Fruit fly (Drosophila melanogaster) whole organism, embryonic: Measurements from ENCODE around the gene Cyp4ac3.

ENCODE experiments used
- ATbp ChIP-seq: fragments of 200-800 bp; sonication (Bioruptor generic); optimal IDR thresholded peaks from 2 replicates; lab custom pipeline; 2017; ENCODE audit warnings: missing biosample characterization, mild to moderate bottlenecking, missing genetic modification characterization, missing genetic modification reagents
- B-H2 ChIP-seq: fragments of 200-800 bp; sonication (Bioruptor generic); optimal IDR thresholded peaks from 2 replicates; lab custom pipeline; 2018; ENCODE audit warnings: missing biosample characterization, mild to moderate bottlenecking, missing genetic modification characterization
- BEAF-32 ChIP-seq: fragments of 200-800 bp; sonication (Bioruptor generic); optimal IDR thresholded peaks from 3 replicates; lab custom pipeline; 2017; ENCODE audit warnings: missing biosample characterization, missing genetic modification characterization, mild to moderate bottlenecking, moderate library complexity, missing genetic modification reagents
- C15 ChIP-seq: fragments of 200-800 bp; sonication (Bioruptor generic); IDR thresholded peaks from 3 replicates; pipeline ENCODE4 v1.3.6; 2022; ENCODE audit warnings: missing biosample characterization, missing genetic modification characterization
- CG10543 ChIP-seq: fragments of 200-800 bp; sonication (Bioruptor generic); optimal IDR thresholded peaks from 3 replicates; lab custom pipeline; 2017; ENCODE audit warnings: missing biosample characterization, mild to moderate bottlenecking, missing genetic modification characterization, moderate library complexity
- CG10959 ChIP-seq: fragments of 200-800 bp; sonication (Bioruptor generic); IDR thresholded peaks from 2 replicates; pipeline ENCODE4 v1.3.6; 2022; ENCODE audit warnings: missing biosample characterization, missing genetic modification characterization
- CG10979 ChIP-seq: fragments of 200-800 bp; sonication (Bioruptor generic); optimal IDR thresholded peaks from 2 replicates; lab custom pipeline; 2018; ENCODE audit warnings: missing biosample characterization, mild to moderate bottlenecking, missing genetic modification characterization, moderate library complexity
- CG12155 ChIP-seq: fragments of 200-800 bp; sonication (Bioruptor generic); optimal IDR thresholded peaks from 3 replicates; lab custom pipeline; 2016; ENCODE audit warnings: missing biosample characterization, missing genetic modification characterization
- CG13123 ChIP-seq: fragments of 200-800 bp; sonication (Bioruptor generic); optimal IDR thresholded peaks from 2 replicates; lab custom pipeline; 2016; ENCODE audit warnings: missing biosample characterization, missing genetic modification characterization
- CG13424 ChIP-seq: fragments of 200-800 bp; sonication (Bioruptor generic); optimal IDR thresholded peaks from 2 replicates; lab custom pipeline; 2019; ENCODE audit warnings: missing biosample characterization, mild to moderate bottlenecking, missing genetic modification characterization, moderate library complexity
- CG15073 ChIP-seq: fragments of 200-800 bp; sonication (Bioruptor generic); optimal IDR thresholded peaks from 2 replicates; lab custom pipeline; 2016; ENCODE audit warnings: missing biosample characterization, missing genetic modification characterization
- CG4707 ChIP-seq: fragments of 200-800 bp; sonication (Bioruptor generic); optimal IDR thresholded peaks from 2 replicates; lab custom pipeline; 2018; ENCODE audit warnings: missing biosample characterization, mild to moderate bottlenecking, missing genetic modification characterization, moderate library complexity
- CG4854 ChIP-seq: fragments of 200-800 bp; sonication (Bioruptor generic); optimal IDR thresholded peaks from 2 replicates; lab custom pipeline; 2016; ENCODE audit warnings: missing biosample characterization, missing genetic modification characterization, inconsistent platforms
- CG7839 ChIP-seq: fragments of 200-800 bp; sonication (Bioruptor generic); optimal IDR thresholded peaks from 3 replicates; lab custom pipeline; 2018; ENCODE audit warnings: missing biosample characterization, mild to moderate bottlenecking, missing genetic modification characterization, moderate library complexity
- CG8478 ChIP-seq: fragments of >200 bp; optimal IDR thresholded peaks from 2 replicates; lab custom pipeline; 2018
- CG9817 ChIP-seq: fragments of 200-800 bp; sonication (Bioruptor generic); optimal IDR thresholded peaks from 2 replicates; lab custom pipeline; 2018; ENCODE audit warnings: missing biosample characterization, mild to moderate bottlenecking, missing genetic modification characterization, moderate library complexity
- CkIIα-i1 ChIP-seq: fragments of 200-800 bp; sonication (Bioruptor generic); IDR thresholded peaks from 2 replicates; pipeline ENCODE4 v1.3.6; 2022; ENCODE audit warnings: missing biosample characterization, missing genetic modification characterization
- D ChIP-seq, 2 experiments: fragments of 200-800 bp in 1 of 2; fragments of >200 bp in 1 of 2; sonication (Bioruptor generic) in 1 of 2; optimal IDR thresholded peaks; 2 replicates in 1 of 2; 3 replicates in 1 of 2; lab custom pipeline; 2017; ENCODE audit warnings: mild to moderate bottlenecking in 1 of 2, missing biosample characterization in 1 of 2, missing genetic modification characterization in 1 of 2, missing genetic modification reagents in 1 of 2
- D19A ChIP-seq: fragments of 200-800 bp; optimal IDR thresholded peaks from 3 replicates; lab custom pipeline; 2019; ENCODE audit warnings: missing biosample characterization, mild to moderate bottlenecking, missing genetic modification characterization, moderate library complexity
- Dek ChIP-seq: fragments of 200-800 bp; sonication (Bioruptor generic); optimal IDR thresholded peaks from 3 replicates; lab custom pipeline; 2019; ENCODE audit warnings: missing biosample characterization, mild to moderate bottlenecking, missing genetic modification characterization, moderate library complexity
- Doc2 ChIP-seq: fragments of 200-800 bp; sonication (Bioruptor generic); IDR thresholded peaks from 2 replicates; pipeline ENCODE4 v1.3.6; 2022; ENCODE audit warnings: missing biosample characterization, missing genetic modification characterization
- HHEX ChIP-seq: fragments of 200-800 bp; sonication (Bioruptor generic); optimal IDR thresholded peaks from 3 replicates; lab custom pipeline; 2017; ENCODE audit warnings: missing biosample characterization, mild to moderate bottlenecking, missing genetic modification characterization, missing genetic modification reagents
- Hr78 ChIP-seq, 2 experiments: fragments of 200-800 bp in 1 of 2; fragments of >200 bp in 1 of 2; sonication (Bioruptor generic) in 1 of 2; optimal IDR thresholded peaks; 2 replicates each; lab custom pipeline; 2017 to 2019; ENCODE audit warnings: missing biosample characterization in 2 of 2, missing genetic modification characterization in 2 of 2, mild to moderate bottlenecking in 1 of 2, moderate library complexity in 1 of 2
- Oli ChIP-seq: fragments of 200-800 bp; sonication (Bioruptor generic); optimal IDR thresholded peaks from 2 replicates; lab custom pipeline; 2018; ENCODE audit warnings: missing biosample characterization, mild to moderate bottlenecking, missing genetic modification characterization, moderate library complexity
- Sox100B ChIP-seq: fragments of 200-800 bp; sonication (Bioruptor generic); optimal IDR thresholded peaks from 3 replicates; lab custom pipeline; 2018; ENCODE audit warnings: missing biosample characterization, mild to moderate bottlenecking, missing genetic modification characterization
- ash1 ChIP-seq: fragments of 200-800 bp; sonication (Bioruptor generic); optimal IDR thresholded peaks from 2 replicates; lab custom pipeline; 2018; ENCODE audit warnings: missing biosample characterization, mild to moderate bottlenecking, missing genetic modification characterization
- az2 ChIP-seq: fragments of 200-800 bp; sonication (Bioruptor generic); optimal IDR thresholded peaks from 3 replicates; lab custom pipeline; 2016; ENCODE audit warnings: missing biosample characterization, missing genetic modification characterization
- btn ChIP-seq: fragments of 200-800 bp; sonication (Bioruptor generic); optimal IDR thresholded peaks from 2 replicates; lab custom pipeline; 2016; ENCODE audit warnings: missing biosample characterization, missing genetic modification characterization
- caup ChIP-seq: fragments of 200-800 bp; sonication (Bioruptor generic); optimal IDR thresholded peaks from 3 replicates; lab custom pipeline; 2017; ENCODE audit warnings: missing biosample characterization, mild to moderate bottlenecking, missing genetic modification characterization, moderate library complexity; ENCODE audit not compliant: severe bottlenecking
- crc ChIP-seq: fragments of 200-800 bp; sonication (Bioruptor generic); optimal IDR thresholded peaks from 2 replicates; lab custom pipeline; 2016; ENCODE audit warnings: missing biosample characterization, missing genetic modification characterization
- dati ChIP-seq: fragments of 200-800 bp; sonication (Bioruptor generic); IDR thresholded peaks from 2 replicates; pipeline ENCODE4 v1.3.6; 2022; ENCODE audit warnings: missing biosample characterization, missing genetic modification characterization
- ems ChIP-seq: fragments of 200-800 bp; sonication (Bioruptor generic); optimal IDR thresholded peaks from 3 replicates; lab custom pipeline; 2016; ENCODE audit warnings: missing biosample characterization, missing genetic modification characterization
- eyg ChIP-seq: fragments of 200-800 bp; sonication (Bioruptor generic); optimal IDR thresholded peaks from 3 replicates; lab custom pipeline; 2016; ENCODE audit warnings: missing biosample characterization, missing genetic modification characterization
- fd3F ChIP-seq: fragments of 200-800 bp; sonication (Bioruptor generic); optimal IDR thresholded peaks from 2 replicates; lab custom pipeline; 2018; ENCODE audit warnings: missing biosample characterization, mild to moderate bottlenecking, missing genetic modification characterization, moderate library complexity
- gcm ChIP-seq: fragments of 200-800 bp; sonication (Bioruptor generic); optimal IDR thresholded peaks from 2 replicates; lab custom pipeline; 2019; ENCODE audit warnings: missing biosample characterization, mild to moderate bottlenecking, missing genetic modification characterization, moderate library complexity
- ham ChIP-seq: fragments of 200-800 bp; sonication (Bioruptor generic); IDR thresholded peaks from 2 replicates; pipeline ENCODE4 v1.3.6; 2022; ENCODE audit warnings: missing biosample characterization, missing genetic modification characterization
- her ChIP-seq: fragments of 200-800 bp; sonication (Bioruptor generic); optimal IDR thresholded peaks from 2 replicates; lab custom pipeline; 2016; ENCODE audit warnings: missing biosample characterization, missing genetic modification characterization
- jing ChIP-seq: fragments of 200-800 bp; sonication (Bioruptor generic); optimal IDR thresholded peaks from 2 replicates; lab custom pipeline; 2018; ENCODE audit warnings: missing biosample characterization, mild to moderate bottlenecking, missing genetic modification characterization
- klu ChIP-seq: fragments of 200-800 bp; sonication (Bioruptor generic); IDR thresholded peaks from 2 replicates; pipeline ENCODE4 v1.3.6; 2022; ENCODE audit warnings: missing biosample characterization, missing genetic modification characterization
- nau ChIP-seq: fragments of 200-800 bp; sonication (Bioruptor generic); optimal IDR thresholded peaks from 3 replicates; lab custom pipeline; 2017; ENCODE audit warnings: missing biosample characterization, mild to moderate bottlenecking, missing genetic modification characterization, missing genetic modification reagents
- pfk ChIP-seq: fragments of 200-800 bp; sonication (Bioruptor generic); optimal IDR thresholded peaks from 2 replicates; lab custom pipeline; 2018; ENCODE audit warnings: missing biosample characterization, mild to moderate bottlenecking, missing genetic modification characterization, moderate library complexity
- phol ChIP-seq: fragments of 200-800 bp; sonication (Bioruptor generic); optimal IDR thresholded peaks from 3 replicates; lab custom pipeline; 2018; ENCODE audit warnings: missing biosample characterization, mild to moderate bottlenecking, missing genetic modification characterization, moderate library complexity
- prd ChIP-seq, 3 experiments: fragments of >200 bp in 2 of 3; fragments of 200-800 bp in 1 of 3; sonication (Bioruptor generic) in 1 of 3; optimal IDR thresholded peaks in 2 of 3; IDR thresholded peaks in 1 of 3; 2 replicates in 2 of 3; 3 replicates in 1 of 3; pipeline versions ENCODE4 v1.3.6 to Lab custom; 2017 to 2022; ENCODE audit warnings: missing biosample characterization in 1 of 3, missing genetic modification characterization in 1 of 3
- pum ChIP-seq: fragments of 200-800 bp; sonication (Bioruptor generic); optimal IDR thresholded peaks from 2 replicates; lab custom pipeline; 2016; ENCODE audit warnings: missing biosample characterization, missing genetic modification characterization
- scrt ChIP-seq: fragments of 200-800 bp; sonication (Bioruptor generic); optimal IDR thresholded peaks from 2 replicates; lab custom pipeline; 2018; ENCODE audit warnings: missing biosample characterization, mild to moderate bottlenecking, missing genetic modification characterization, moderate library complexity
- sob ChIP-seq: fragments of 200-800 bp; sonication (Bioruptor generic); IDR thresholded peaks from 2 replicates; pipeline ENCODE4 v1.3.6; 2022; ENCODE audit warnings: missing biosample characterization, missing genetic modification characterization
- sr ChIP-seq: fragments of 200-800 bp; sonication (Bioruptor generic); IDR thresholded peaks from 3 replicates; pipeline ENCODE4 v1.3.6; 2022; ENCODE audit warnings: missing biosample characterization, missing genetic modification characterization
- sug ChIP-seq: fragments of 200-800 bp; optimal IDR thresholded peaks from 2 replicates; lab custom pipeline; 2019; ENCODE audit warnings: missing biosample characterization, mild to moderate bottlenecking, missing genetic modification characterization, moderate library complexity

Gene Cyp4ac3

DNA sequence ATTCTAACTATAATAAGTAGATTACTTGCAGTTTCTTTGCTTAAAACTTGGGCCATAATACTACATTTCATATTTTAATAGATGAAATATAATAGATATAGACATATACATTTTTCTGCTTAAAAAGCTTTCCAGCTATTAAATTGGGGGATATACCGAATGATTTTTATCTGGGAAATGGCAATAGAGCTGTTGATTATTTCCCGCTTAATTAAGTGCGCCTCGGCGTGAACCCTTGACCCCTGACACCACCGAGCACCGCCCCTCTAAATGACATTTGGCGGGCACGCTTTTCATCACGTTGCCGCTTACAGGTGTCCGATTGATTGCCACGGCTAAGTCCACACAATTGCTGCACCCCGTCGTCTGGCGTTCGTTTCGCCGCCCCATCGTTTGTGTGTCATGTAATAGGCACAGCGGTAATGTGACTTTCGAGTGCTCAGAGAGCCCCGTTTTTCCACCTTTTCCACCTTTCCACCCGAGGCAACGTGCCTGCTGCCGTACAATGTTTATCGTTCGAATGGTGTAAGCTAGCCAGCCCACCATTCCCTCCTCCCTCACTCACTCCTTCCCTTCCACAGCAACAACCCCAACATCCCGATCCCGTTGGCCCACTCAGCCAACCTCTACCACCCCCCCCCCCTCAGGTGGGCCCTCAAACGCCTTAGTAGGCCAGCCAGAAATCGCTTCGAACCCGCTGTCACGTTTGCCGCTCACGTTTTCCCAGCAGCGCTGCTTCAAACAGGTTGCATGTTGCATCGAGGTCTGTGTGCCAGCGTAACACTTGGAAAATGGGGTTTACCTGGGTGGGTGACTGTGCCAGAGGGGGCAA lies 32.7 kb downstream of the Cyp4ac3 start (continued):
- TF ChIP-seq ATbp (GFP tag; lab: Kevin White, UChicago), result no peak
- no peak for TF ChIP-seq ham (GFP tag; lab: Robert Waterston, UW)
- TF ChIP-seq gcm (GFP tag; lab: Kevin White, UChicago), result no peak
- TF ChIP-seq CG15073, result no peak
- TF ChIP-seq eyg (GFP tag; lab: Kevin White, UChicago), result no peak
- TF ChIP-seq prd (optimal IDR thresholded peaks at IDR 0.05; lab: Kevin White, UChicago), result no peak
- TF ChIP-seq prd (GFP tag; IDR thresholded peaks at IDR 0.05; lab: Robert Waterston, UW), result 0 out of 3 replicates have a peak, but pooled peaks have one; percentile 8
- TF ChIP-seq pum (GFP tag; lab: Kevin White, UChicago), result no peak
- TF ChIP-seq caup (GFP tag; lab: Kevin White, UChicago), result no peak
- no peak for TF ChIP-seq jing (GFP tag; lab: Kevin White, UChicago)
- no peak for TF ChIP-seq fd3F (GFP tag; lab: Kevin White, UChicago)
- no peak for TF ChIP-seq D (optimal IDR thresholded peaks at IDR 0.05; lab: Kevin White, UChicago)
- TF ChIP-seq D (GFP tag; optimal IDR thresholded peaks at IDR 0.05; lab: Kevin White, UChicago), result no peak
- TF ChIP-seq Hr78 (GFP tag; optimal IDR thresholded peaks at IDR 0.05; lab: Kevin White, UChicago), result peak in 1 of 2 experiments; percentile 86
- no peak for TF ChIP-seq crc (GFP tag; lab: Kevin White, UChicago)
- no peak for TF ChIP-seq Sox100B (GFP tag; lab: Kevin White, UChicago)
- no peak for TF ChIP-seq BEAF-32 (GFP tag; lab: Kevin White, UChicago)
- no peak for TF ChIP-seq CG10959
- no peak for TF ChIP-seq CG4707 (GFP tag; lab: Kevin White, UChicago)
- no peak for TF ChIP-seq CG8478 (lab: Kevin White, UChicago)
- no peak for TF ChIP-seq dati (GFP tag; lab: Robert Waterston, UW)
- TF ChIP-seq Dek, result no peak
- TF ChIP-seq CG10979 (tag; lab: Kevin White, UChicago), result no peak
- TF ChIP-seq scrt (GFP tag; lab: Kevin White, UChicago), result no peak
- TF ChIP-seq Oli (tag; lab: Kevin White, UChicago), result no peak
- no peak for TF ChIP-seq CG9817 (tag; lab: Kevin White, UChicago)
- no peak for TF ChIP-seq CG13424 (tag; lab: Kevin White, UChicago)
- no peak for TF ChIP-seq CG12155 (GFP tag; lab: Kevin White, UChicago)
- no peak for TF ChIP-seq CG4854
- TF ChIP-seq D19A, result no peak
- no peak for TF ChIP-seq Doc2 (GFP tag; lab: Robert Waterston, UW)
- no peak for TF ChIP-seq C15 (GFP tag; lab: Robert Waterston, UW)
- no peak for TF ChIP-seq ash1 (GFP tag; lab: Kevin White, UChicago)
- no peak for TF ChIP-seq her (GFP tag; lab: Kevin White, UChicago)
- TF ChIP-seq btn, result no peak
- TF ChIP-seq B-H2 (GFP tag; lab: Kevin White, UChicago), result no peak
- TF ChIP-seq phol (tag; lab: Kevin White, UChicago), result no peak
- no peak for TF ChIP-seq nau
- no peak for TF ChIP-seq pfk (GFP tag; lab: Kevin White, UChicago)
- TF ChIP-seq CG13123, result no peak
- TF ChIP-seq sr (GFP tag; lab: Robert Waterston, UW), result no peak
- TF ChIP-seq az2 (GFP tag; lab: Kevin White, UChicago), result no peak
- no peak for TF ChIP-seq HHEX
- TF ChIP-seq klu, result no peak
- TF ChIP-seq CkIIα-i1 (GFP tag; lab: Robert Waterston, UW), result no peak
- no peak for TF ChIP-seq CG7839 (tag; lab: Kevin White, UChicago)
- TF ChIP-seq ems (GFP tag; lab: Kevin White, UChicago), result no peak
- 0 out of 2 replicates have a peak, but pooled peaks have one; percentile 11 for TF ChIP-seq sob
- peak; percentile 17 for TF ChIP-seq sug (tag; lab: Kevin White, UChicago)
- peak; percentile 35 for TF ChIP-seq CG10543 (GFP tag; lab: Kevin White, UChicago)
